Worm (Caenorhabditis elegans) whole organism, L1 larva: Measurements from ENCODE around the gene dpy-17.

Experiments
- C04F5.9 ChIP-seq: sonication (generic microtip); optimal IDR thresholded peaks from 2 replicates; lab custom pipeline; 2016; ENCODE audit warnings: missing genetic modification characterization, missing compliant biosample characterization
- C16A3.4 ChIP-seq: fragments of 150-350 bp; optimal IDR thresholded peaks from 2 replicates; lab custom pipeline; 2014; ENCODE audit warnings: missing biosample characterization, missing genetic modification characterization
- Y116A8C.19 ChIP-seq: sonication (generic microtip); optimal IDR thresholded peaks from 2 replicates; lab custom pipeline; 2016; ENCODE audit warnings: missing compliant biosample characterization, missing genetic modification characterization, borderline replicate concordance
- aha-1 ChIP-seq: fragments of 150-350 bp; optimal IDR thresholded peaks from 2 replicates; lab custom pipeline; 2014; ENCODE audit warnings: missing biosample characterization, missing genetic modification characterization
- alr-1 ChIP-seq: fragments of 200-800 bp; sonication (Bioruptor generic); optimal IDR thresholded peaks from 2 replicates; lab custom pipeline; 2018; ENCODE audit warnings: borderline replicate concordance, mild to moderate bottlenecking, missing genetic modification characterization, missing compliant biosample characterization
- aly-2 ChIP-seq: fragments of 150-350 bp; optimal IDR thresholded peaks from 2 replicates; lab custom pipeline; 2014; ENCODE audit warnings: missing biosample characterization, missing genetic modification characterization
- ama-1 ChIP-seq: fragments of 150-350 bp; optimal IDR thresholded peaks from 2 replicates; lab custom pipeline; 2014
- blmp-1 ChIP-seq: fragments of 150-350 bp; optimal IDR thresholded peaks from 2 replicates; lab custom pipeline; 2014; ENCODE audit warnings: missing biosample characterization, missing genetic modification characterization
- ceh-63 ChIP-seq: fragments of 200-800 bp; sonication (Bioruptor generic); optimal IDR thresholded peaks from 2 replicates; lab custom pipeline; 2018; ENCODE audit warnings: mild to moderate bottlenecking, missing genetic modification characterization, missing compliant biosample characterization
- ceh-82 ChIP-seq, 3 experiments: fragments of 150-350 bp in 1 of 3; sonication (generic microtip) in 2 of 3; optimal IDR thresholded peaks; 2 replicates each; lab custom pipeline; 2014 to 2017; ENCODE audit warnings: missing biosample characterization in 3 of 3, missing genetic modification characterization in 3 of 3
- ceh-88 ChIP-seq: fragments of 200-800 bp; sonication (Bioruptor generic); IDR thresholded peaks from 2 replicates; pipeline ENCODE4 v1.3.6; 2022; ENCODE audit warnings: missing genetic modification characterization, missing compliant biosample characterization
- ceh-90 ChIP-seq: sonication (generic microtip); optimal IDR thresholded peaks from 2 replicates; lab custom pipeline; 2016; ENCODE audit warnings: missing genetic modification characterization, missing compliant biosample characterization
- ces-1 ChIP-seq: fragments of 150-350 bp; optimal IDR thresholded peaks from 2 replicates; lab custom pipeline; 2014; ENCODE audit warnings: missing biosample characterization, missing genetic modification reagents, missing genetic modification characterization
- efl-3 ChIP-seq: fragments of 200-800 bp; sonication (Bioruptor generic); optimal IDR thresholded peaks from 2 replicates; lab custom pipeline; 2018; ENCODE audit warnings: mild to moderate bottlenecking, missing genetic modification characterization, missing compliant biosample characterization
- elt-2 ChIP-seq: sonication (generic microtip); optimal IDR thresholded peaks from 2 replicates; lab custom pipeline; 2016; ENCODE audit warnings: missing genetic modification characterization, mild to moderate bottlenecking, inconsistent platforms, missing compliant biosample characterization, missing genetic modification reagents
- fkh-10 ChIP-seq: sonication (generic microtip); optimal IDR thresholded peaks from 2 replicates; lab custom pipeline; 2017; ENCODE audit warnings: missing biosample characterization, missing genetic modification reagents, missing genetic modification characterization
- fkh-4 ChIP-seq: sonication (generic microtip); optimal IDR thresholded peaks from 2 replicates; lab custom pipeline; 2016; ENCODE audit warnings: missing compliant biosample characterization, missing genetic modification characterization, borderline replicate concordance
- fkh-8 ChIP-seq: sonication (generic microtip); optimal IDR thresholded peaks from 2 replicates; lab custom pipeline; 2016; ENCODE audit warnings: mild to moderate bottlenecking, missing genetic modification characterization, missing compliant biosample characterization
- grh-1 ChIP-seq: fragments of 200-800 bp; sonication (Bioruptor generic); IDR thresholded peaks from 2 replicates; pipeline ENCODE4 v1.3.6; 2022; ENCODE audit warnings: missing genetic modification reagents, missing genetic modification characterization, missing compliant biosample characterization
- hlh-17 ChIP-seq: fragments of 200-800 bp; sonication (Bioruptor generic); optimal IDR thresholded peaks from 2 replicates; lab custom pipeline; 2018; ENCODE audit warnings: missing genetic modification characterization, mild to moderate bottlenecking, missing compliant biosample characterization, moderate library complexity, borderline replicate concordance
- hpl-2 ChIP-seq: fragments of 150-350 bp; optimal IDR thresholded peaks from 2 replicates; lab custom pipeline; 2014; ENCODE audit warnings: missing biosample characterization, missing genetic modification reagents, missing genetic modification characterization
- irx-1 ChIP-seq: sonication (generic microtip); optimal IDR thresholded peaks from 2 replicates; lab custom pipeline; 2016; ENCODE audit warnings: missing genetic modification characterization, missing compliant biosample characterization
- isw-1 ChIP-seq: fragments of 200-800 bp; sonication (Bioruptor generic); IDR thresholded peaks from 2 replicates; pipeline ENCODE4 v1.3.6; 2022; ENCODE audit warnings: missing genetic modification characterization, missing compliant biosample characterization
- jun-1 ChIP-seq: fragments of 150-350 bp; optimal IDR thresholded peaks from 2 replicates; lab custom pipeline; 2014; ENCODE audit warnings: missing biosample characterization, missing genetic modification reagents, missing genetic modification characterization
- lin-35 ChIP-seq, 2 experiments: fragments of 150-350 bp; optimal IDR thresholded peaks; 2 replicates each; lab custom pipeline; 2014; ENCODE audit warnings: missing biosample characterization in 2 of 2, missing genetic modification characterization in 2 of 2, missing genetic modification reagents in 2 of 2
- lir-3 ChIP-seq: sonication (generic microtip); optimal IDR thresholded peaks from 2 replicates; lab custom pipeline; 2016; ENCODE audit warnings: mild to moderate bottlenecking, missing genetic modification characterization, moderate library complexity, missing compliant biosample characterization; ENCODE audit not compliant: poor library complexity
- mab-9 ChIP-seq: fragments of 200-800 bp; sonication (Bioruptor generic); IDR thresholded peaks from 2 replicates; pipeline ENCODE4 v1.3.6; 2022; ENCODE audit warnings: missing genetic modification reagents, missing genetic modification characterization, missing compliant biosample characterization
- mdl-1 ChIP-seq, 2 experiments: fragments of 150-350 bp; optimal IDR thresholded peaks; 2 replicates each; lab custom pipeline; 2014 to 2017; ENCODE audit warnings: missing biosample characterization in 2 of 2, missing genetic modification characterization in 2 of 2, inconsistent platforms in 1 of 2
- mef-2 ChIP-seq: fragments of 150-350 bp; optimal IDR thresholded peaks from 2 replicates; lab custom pipeline; 2014; ENCODE audit warnings: missing biosample characterization, missing genetic modification characterization
- mep-1 ChIP-seq: fragments of 150-350 bp; optimal IDR thresholded peaks from 2 replicates; lab custom pipeline; 2014; ENCODE audit warnings: missing biosample characterization, missing genetic modification characterization
- nhr-11 ChIP-seq: fragments of 150-350 bp; optimal IDR thresholded peaks from 2 replicates; lab custom pipeline; 2014; ENCODE audit warnings: missing biosample characterization, missing genetic modification characterization
- nhr-19 ChIP-seq: fragments of 200-800 bp; sonication (Bioruptor generic); conservative IDR thresholded peaks from 2 replicates; pipeline ENCODE4 v1.3.6; 2022; ENCODE audit warnings: missing genetic modification characterization, missing compliant biosample characterization
- nhr-20 ChIP-seq: sonication (generic microtip); optimal IDR thresholded peaks from 2 replicates; lab custom pipeline; 2016; ENCODE audit warnings: mild to moderate bottlenecking, missing genetic modification characterization, missing compliant biosample characterization
- nhr-237 ChIP-seq: fragments of 150-350 bp; optimal IDR thresholded peaks from 2 replicates; lab custom pipeline; 2014; ENCODE audit warnings: missing biosample characterization, missing genetic modification characterization
- nhr-47 ChIP-seq: sonication (generic microtip); optimal IDR thresholded peaks from 2 replicates; lab custom pipeline; 2016; ENCODE audit warnings: mild to moderate bottlenecking, missing genetic modification characterization, moderate library complexity, missing compliant biosample characterization
- nhr-76 ChIP-seq: sonication (generic microtip); optimal IDR thresholded peaks from 2 replicates; lab custom pipeline; 2017; ENCODE audit warnings: missing biosample characterization, missing genetic modification characterization
- nhr-84 ChIP-seq: sonication (generic microtip); optimal IDR thresholded peaks from 2 replicates; lab custom pipeline; 2017; ENCODE audit warnings: missing biosample characterization, missing genetic modification characterization
- nhr-85 ChIP-seq: sonication (generic microtip); peaks from one replicate; lab custom pipeline; 2016; ENCODE audit warnings: missing genetic modification characterization, inconsistent platforms, missing compliant biosample characterization
- nhr-90 ChIP-seq: sonication (generic microtip); optimal IDR thresholded peaks from 2 replicates; lab custom pipeline; 2016; ENCODE audit warnings: mild to moderate bottlenecking, missing genetic modification characterization, missing compliant biosample characterization; ENCODE audit not compliant: poor library complexity
- pax-3 ChIP-seq: fragments of 200-800 bp; sonication (Bioruptor generic); optimal IDR thresholded peaks from 2 replicates; lab custom pipeline; 2018; ENCODE audit warnings: mild to moderate bottlenecking, missing genetic modification characterization, moderate library complexity, missing compliant biosample characterization
- pqm-1 ChIP-seq: sonication (generic microtip); optimal IDR thresholded peaks from 3 replicates; lab custom pipeline; 2017; ENCODE audit warnings: missing biosample characterization, missing genetic modification characterization
- skn-1 ChIP-seq: fragments of 150-350 bp; optimal IDR thresholded peaks from 2 replicates; lab custom pipeline; 2014; ENCODE audit warnings: missing biosample characterization, missing genetic modification characterization
- snu-23 ChIP-seq: sonication (generic microtip); optimal IDR thresholded peaks from 2 replicates; lab custom pipeline; 2016; ENCODE audit warnings: missing genetic modification characterization, missing compliant biosample characterization
- sptf-1 ChIP-seq: fragments of 150-350 bp; optimal IDR thresholded peaks from 2 replicates; lab custom pipeline; 2014; ENCODE audit warnings: missing biosample characterization, missing genetic modification characterization
- swsn-7 ChIP-seq: sonication (generic microtip); optimal IDR thresholded peaks from 2 replicates; lab custom pipeline; 2016; ENCODE audit warnings: missing genetic modification characterization, missing compliant biosample characterization
- tbx-2 ChIP-seq: sonication (generic microtip); optimal IDR thresholded peaks from 2 replicates; lab custom pipeline; 2016; ENCODE audit warnings: missing genetic modification characterization, missing compliant biosample characterization
- unc-130 ChIP-seq: fragments of 150-350 bp; optimal IDR thresholded peaks from 2 replicates; lab custom pipeline; 2017; ENCODE audit warnings: missing biosample characterization, missing genetic modification characterization, inconsistent platforms
- unc-30 ChIP-seq: sonication (generic microtip); optimal IDR thresholded peaks from 2 replicates; lab custom pipeline; 2017; ENCODE audit warnings: missing biosample characterization, missing genetic modification characterization
- unc-98 ChIP-seq: fragments of 200-800 bp; sonication (Bioruptor generic); IDR thresholded peaks from 2 replicates; pipeline ENCODE4 v1.3.6; 2022; ENCODE audit warnings: missing genetic modification characterization, missing compliant biosample characterization
- vab-15 ChIP-seq: sonication (generic microtip); optimal IDR thresholded peaks from 2 replicates; lab custom pipeline; 2017; ENCODE audit warnings: missing genotype, mild to moderate bottlenecking, missing genetic modification characterization, missing compliant biosample characterization
- zag-1 ChIP-seq: fragments of 150-350 bp; optimal IDR thresholded peaks from 2 replicates; lab custom pipeline; 2014; ENCODE audit warnings: missing biosample characterization, missing genetic modification characterization
- ztf-11 ChIP-seq, 2 experiments: sonication (generic microtip); optimal IDR thresholded peaks; 2 replicates each; lab custom pipeline; 2016 to 2017; ENCODE audit warnings: missing genetic modification characterization in 2 of 2, missing biosample characterization in 1 of 2, missing compliant biosample characterization in 1 of 2
- ztf-4 ChIP-seq: fragments of 150-350 bp; optimal IDR thresholded peaks from 2 replicates; lab custom pipeline; 2014; ENCODE audit warnings: missing biosample characterization, missing genetic modification characterization

dpy-17 gene

DNA sequence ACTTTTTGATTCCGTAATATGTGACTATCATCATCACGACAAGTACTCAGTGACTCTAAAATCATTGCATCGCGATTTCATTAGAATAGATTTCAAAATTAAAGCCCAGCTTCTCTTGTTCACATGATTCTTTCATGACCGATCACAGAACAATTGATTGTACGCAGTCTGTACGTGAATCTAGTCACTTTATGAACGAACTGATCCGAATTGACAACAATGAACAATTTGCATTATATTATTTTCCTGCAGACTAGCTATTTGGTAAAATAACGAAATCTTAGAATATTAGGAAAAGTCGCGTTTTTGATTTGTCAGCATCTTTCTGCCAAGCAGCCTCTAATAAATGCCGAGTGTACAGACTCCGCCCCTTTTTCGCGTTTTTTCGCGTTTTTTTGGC, 7.6 kb upstream of the dpy-17 start:
- TF ChIP-seq nhr-47 (tag; lab: Kevin White, UChicago), result no peak
- TF ChIP-seq ztf-11 (tag; optimal IDR thresholded peaks at IDR 0.05; lab: Kevin White, UChicago), result no peak
- no peak for TF ChIP-seq nhr-11 (tag; lab: Kevin White, UChicago)
- no peak for TF ChIP-seq nhr-76
- no peak for TF ChIP-seq nhr-237 (tag; lab: Kevin White, UChicago)
- no peak for TF ChIP-seq nhr-20 (tag; lab: Kevin White, UChicago)
- no peak for TF ChIP-seq efl-3 (GFP tag; lab: Kevin White, UChicago)
- no peak for TF ChIP-seq nhr-90 (tag; lab: Kevin White, UChicago)
- TF ChIP-seq ceh-88, result no peak
- no peak for TF ChIP-seq blmp-1 (tag; lab: Kevin White, UChicago)
- no peak for TF ChIP-seq unc-130 (tag; lab: Kevin White, UChicago)
- no peak for TF ChIP-seq hpl-2 (GFP tag; lab: Kevin White, UChicago)
- TF ChIP-seq skn-1, result no peak
- TF ChIP-seq fkh-10 (GFP tag; lab: Kevin White, UChicago), result no peak
- TF ChIP-seq nhr-19 (GFP tag; lab: Robert Waterston, UW), result no peak
- no peak for TF ChIP-seq pqm-1 (tag; lab: Kevin White, UChicago)
- TF ChIP-seq sptf-1 (tag; lab: Kevin White, UChicago), result no peak
- TF ChIP-seq swsn-7 (tag; lab: Kevin White, UChicago), result no peak
- TF ChIP-seq aha-1, result no peak
- TF ChIP-seq, all 84 proteins: peak for 0

DNA sequence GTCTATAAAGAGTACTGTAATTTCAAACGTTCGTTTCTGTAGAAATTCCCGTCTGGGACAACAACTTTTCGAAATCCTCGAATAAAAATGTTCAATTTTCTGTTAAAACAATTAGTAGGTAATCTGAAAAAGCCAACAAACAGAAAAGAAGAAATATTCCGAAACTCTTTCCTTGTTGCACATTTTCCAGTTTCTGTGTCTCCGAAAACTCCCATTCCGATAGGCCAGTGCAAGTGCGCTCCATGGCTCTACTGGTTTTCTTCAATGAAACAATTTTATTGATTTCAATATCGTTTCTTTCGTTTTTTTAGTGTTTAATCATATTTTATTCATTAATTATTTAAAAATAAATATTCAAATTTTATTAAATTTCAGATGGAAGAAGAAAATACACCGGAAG, 4.5 kb upstream of the dpy-17 start, which contains the start of gene F54D8.6:
Gene F54D8.6, plus strand, starts transcription at position 370 of the 400 bp plus-strand sequence.
- TF ChIP-seq aha-1, result no peak
- peak in 1 of 2 experiments; percentile 44 for TF ChIP-seq ztf-11 (tag; optimal IDR thresholded peaks at IDR 0.05; lab: Kevin White, UChicago)
- TF ChIP-seq fkh-8 (tag; lab: Kevin White, UChicago), result peak; percentile 26
- TF ChIP-seq unc-98 (GFP tag; lab: Robert Waterston, UW), result no peak
- TF ChIP-seq skn-1, result peak; percentile 74
- TF ChIP-seq mef-2, result no peak
- TF ChIP-seq mep-1 (tag; lab: Kevin White, UChicago), result peak; percentile 67
- TF ChIP-seq C16A3.4 (tag; lab: Kevin White, UChicago), result peak; percentile 77
- TF ChIP-seq irx-1 (tag; lab: Kevin White, UChicago), result no peak
- TF ChIP-seq aly-2 (tag; lab: Kevin White, UChicago), result no peak
- no peak for TF ChIP-seq grh-1 (GFP tag; lab: Robert Waterston, UW)
- TF ChIP-seq ces-1, result no peak
- no peak for TF ChIP-seq hlh-17
- no peak for TF ChIP-seq ama-1 (lab: Kevin White, UChicago)
- TF ChIP-seq ceh-82 (tag; optimal IDR thresholded peaks at IDR 0.05; lab: Kevin White, UChicago), result peak; percentile 13 to 49 (median 39)
- no peak for TF ChIP-seq jun-1 (tag; lab: Kevin White, UChicago)
- TF ChIP-seq efl-3 (GFP tag; lab: Kevin White, UChicago), result no peak
- TF ChIP-seq tbx-2, result peak; percentile 23
- peak; percentile 55 to 77 for TF ChIP-seq lin-35 (GFP tag; optimal IDR thresholded peaks at IDR 0.05; lab: Kevin White, UChicago)
- peak; percentile 27; the same call in 1 of the 2 replicates for TF ChIP-seq isw-1 (GFP tag; lab: Robert Waterston, UW)
- peak; percentile 56 for TF ChIP-seq lir-3 (tag; lab: Kevin White, UChicago)
- no peak for TF ChIP-seq ceh-90 (tag; lab: Kevin White, UChicago)
- no peak for TF ChIP-seq elt-2
- no peak for TF ChIP-seq zag-1 (tag; lab: Kevin White, UChicago)
- no peak for TF ChIP-seq C04F5.9 (tag; lab: Kevin White, UChicago)
- TF ChIP-seq Y116A8C.19, result no peak
- peak; percentile 57 for TF ChIP-seq snu-23 (GFP tag; lab: Kevin White, UChicago)
- TF ChIP-seq pax-3, result peak; percentile 32
- TF ChIP-seq vab-15 (tag; lab: Kevin White, UChicago), result no peak
- no peak for TF ChIP-seq unc-30 (tag; lab: Kevin White, UChicago)
- TF ChIP-seq nhr-85 (tag; lab: Kevin White, UChicago), result no peak
- TF ChIP-seq mab-9 (GFP tag; lab: Robert Waterston, UW), result no peak
- TF ChIP-seq ztf-4, result no peak
- TF ChIP-seq nhr-84 (tag; lab: Kevin White, UChicago), result no peak
- peak in 1 of 2 experiments; percentile 28 for TF ChIP-seq mdl-1 (tag; optimal IDR thresholded peaks at IDR 0.05; lab: Kevin White, UChicago)
- no peak for TF ChIP-seq fkh-4
- no peak for TF ChIP-seq ceh-63 (GFP tag; lab: Kevin White, UChicago)
- TF ChIP-seq alr-1, result no peak
